Fruit fly (Drosophila melanogaster): ENCODE measurements around the gene lds.

lds gene

DNA sequence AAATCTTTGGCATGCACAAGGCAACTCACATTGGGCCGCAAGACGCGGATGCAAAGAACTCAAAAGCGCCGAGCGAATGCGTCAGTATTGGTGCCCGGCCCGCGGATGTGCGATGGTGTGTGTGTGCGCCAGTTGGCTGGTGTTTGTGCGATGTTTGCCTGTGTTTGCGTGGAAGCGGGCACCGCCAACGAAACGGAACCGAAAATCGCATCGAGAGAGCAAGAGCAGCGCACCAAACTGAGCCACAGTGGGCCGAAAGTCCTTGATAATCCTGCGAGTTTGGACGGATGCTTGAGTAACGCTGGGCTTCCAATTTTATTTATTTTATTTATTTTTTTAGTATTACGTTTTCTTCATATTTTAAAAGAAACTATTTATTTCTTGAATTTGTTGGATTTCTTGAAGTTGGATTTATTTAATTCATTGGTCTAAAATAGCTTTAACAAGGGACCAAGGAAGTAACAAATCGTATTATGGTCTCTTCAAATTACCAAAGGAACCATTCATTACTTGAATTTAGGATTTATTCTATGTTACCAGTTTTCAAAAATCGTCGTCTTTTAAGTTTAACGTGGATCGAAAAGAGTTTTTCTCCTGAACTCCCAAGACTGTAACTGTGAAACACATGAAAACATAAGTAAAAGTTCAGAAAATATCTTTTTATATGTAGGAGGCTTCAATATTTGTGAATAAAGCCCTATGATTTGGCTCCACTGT is 42.7 kb downstream of the lds start (continued):
- TF ChIP-seq nmo (GFP tag; optimal IDR thresholded peaks at IDR 0.05) (peak; percentile 81), Opbp (GFP tag; IDR thresholded peaks at IDR 0.05; ENCODE audit: partially characterized antibody) (0 out of 3 replicates have a peak, but pooled peaks have one; percentile 47), CG34422 (GFP tag; IDR thresholded peaks at IDR 0.05) (no peak), lilli (GFP tag; optimal IDR thresholded peaks at IDR 0.05) (no peak), gsb (GFP tag; IDR thresholded peaks at IDR 0.05) (no peak), tna (GFP tag; IDR thresholded peaks at IDR 0.05; ENCODE audit: partially characterized antibody) (no peak), abd-A (tag; optimal IDR thresholded peaks at IDR 0.05) (no peak), az2 (GFP tag; optimal IDR thresholded peaks at IDR 0.05) (peak; percentile 67), CG15696 (tag; optimal IDR thresholded peaks at IDR 0.05) (peak; percentile 69), Sox100B (GFP tag; optimal IDR thresholded peaks at IDR 0.05) (peak; percentile 81), stc (GFP tag; IDR thresholded peaks at IDR 0.05) (no peak), tap (tag; optimal IDR thresholded peaks at IDR 0.05) (no peak), C15 (GFP tag; IDR thresholded peaks at IDR 0.05) (no peak), CG11723 (GFP tag; optimal IDR thresholded peaks at IDR 0.05) (peak; percentile 54), Meics (GFP tag; optimal IDR thresholded peaks at IDR 0.05) (no peak), lab (GFP tag; optimal IDR thresholded peaks at IDR 0.05) (no peak), chn (GFP tag; optimal IDR thresholded peaks at IDR 0.05) (peak; percentile 11), lola (GFP tag; optimal IDR thresholded peaks at IDR 0.05) (peak in 1 of 3 experiments; percentile 87), Lim3 (GFP tag; IDR thresholded peaks at IDR 0.05) (no peak), CG6175 (GFP tag; IDR thresholded peaks at IDR 0.05) (no peak), p53 (GFP tag; optimal IDR thresholded peaks at IDR 0.05) (no peak), Eip74EF (GFP tag; optimal IDR thresholded peaks at IDR 0.05) (no peak), CG12299 (tag; optimal IDR thresholded peaks at IDR 0.05) (no peak), amos (GFP tag; IDR thresholded peaks at IDR 0.05; ENCODE audit: partially characterized antibody) (no peak), CG8290 (GFP tag; optimal IDR thresholded peaks at IDR 0.05) (no peak), CG8290 (tag; optimal IDR thresholded peaks at IDR 0.05) (no peak), NK7.1 (GFP tag; optimal IDR thresholded peaks at IDR 0.05) (no peak), yki (optimal IDR thresholded peaks at IDR 0.05) (no peak), da (GFP tag; optimal IDR thresholded peaks at IDR 0.05) (no peak), hkb (optimal IDR thresholded peaks at IDR 0.05) (no peak), hkb (GFP tag; IDR thresholded peaks at IDR 0.05) (no peak), Dip3 (GFP tag; optimal IDR thresholded peaks at IDR 0.05) (no peak), dimm (GFP tag; IDR thresholded peaks at IDR 0.05) (no peak), btn (GFP tag; optimal IDR thresholded peaks at IDR 0.05) (no peak), CG1024 (GFP tag; IDR thresholded peaks at IDR 0.05) (no peak), repo (GFP tag; optimal IDR thresholded peaks at IDR 0.05) (no peak), CG10147 (GFP tag; optimal IDR thresholded peaks at IDR 0.05) (no peak), trh (GFP tag; optimal IDR thresholded peaks at IDR 0.05) (no peak), Rx (GFP tag; IDR thresholded peaks at IDR 0.05) (no peak), CG15011 (GFP tag; optimal IDR thresholded peaks at IDR 0.05) (no peak), toy (GFP tag; IDR thresholded peaks at IDR 0.05) (no peak), sug (tag; optimal IDR thresholded peaks at IDR 0.05) (no peak), CG34224 (GFP tag; IDR thresholded peaks at IDR 0.05; ENCODE audit: partially characterized antibody) (no peak), Poxn (GFP tag; IDR thresholded peaks at IDR 0.05) (no peak), CG2202 (tag; optimal IDR thresholded peaks at IDR 0.05) (no peak), Ptx1 (GFP tag; IDR thresholded peaks at IDR 0.05) (peak; percentile 56), insv (GFP tag; optimal IDR thresholded peaks at IDR 0.05) (no peak), CG43689 (GFP tag; IDR thresholded peaks at IDR 0.05) (no peak), crol (GFP tag; IDR thresholded peaks at IDR 0.05) (no peak), CG14050 (GFP tag; IDR thresholded peaks at IDR 0.05) (no peak), disco-r (GFP tag; optimal IDR thresholded peaks at IDR 0.05) (no peak), HmgZ (tag; optimal IDR thresholded peaks at IDR 0.05) (no peak)

Measured in whole organism, embryonic.